Fruit fly (Drosophila melanogaster) whole organism, embryonic: ENCODE results near the gene CG43675.
A peak's percentile ranks its signal among the peaks of the same experiment; 100 is the strongest.

Experiments
- ATbp ChIP-seq: fragments of 200-800 bp; sonication (Bioruptor generic); optimal IDR thresholded peaks from 2 replicates; lab custom pipeline; 2017; ENCODE audit warnings: missing biosample characterization, mild to moderate bottlenecking, missing genetic modification characterization, missing genetic modification reagents
- CG10543 ChIP-seq: fragments of 200-800 bp; sonication (Bioruptor generic); optimal IDR thresholded peaks from 3 replicates; lab custom pipeline; 2017; ENCODE audit warnings: missing biosample characterization, mild to moderate bottlenecking, missing genetic modification characterization, moderate library complexity
- CG12299 ChIP-seq: fragments of 200-800 bp; sonication (Bioruptor generic); optimal IDR thresholded peaks from 2 replicates; lab custom pipeline; 2018; ENCODE audit warnings: missing biosample characterization, mild to moderate bottlenecking, missing genetic modification characterization
- CG12659 ChIP-seq: fragments of 200-800 bp; sonication (Bioruptor generic); optimal IDR thresholded peaks from 3 replicates; lab custom pipeline; 2017; ENCODE audit warnings: mild to moderate bottlenecking, missing biosample characterization, missing genetic modification reagents, missing genetic modification characterization
- CG13123 ChIP-seq: fragments of 200-800 bp; sonication (Bioruptor generic); optimal IDR thresholded peaks from 2 replicates; lab custom pipeline; 2016; ENCODE audit warnings: missing biosample characterization, missing genetic modification characterization
- CG13624 ChIP-seq: fragments of 200-800 bp; sonication (Bioruptor generic); optimal IDR thresholded peaks from 2 replicates; lab custom pipeline; 2016; ENCODE audit warnings: missing biosample characterization, missing genetic modification characterization
- CG1529 ChIP-seq: fragments of 200-800 bp; sonication (Bioruptor generic); optimal IDR thresholded peaks from 3 replicates; lab custom pipeline; 2018; ENCODE audit warnings: missing biosample characterization, missing genetic modification characterization
- CG15601 ChIP-seq: fragments of 200-800 bp; sonication (Bioruptor generic); optimal IDR thresholded peaks from 3 replicates; lab custom pipeline; 2019; ENCODE audit warnings: missing biosample characterization, mild to moderate bottlenecking, missing genetic modification characterization, moderate library complexity
- CG17186 ChIP-seq: fragments of 200-800 bp; sonication (Bioruptor generic); optimal IDR thresholded peaks from 3 replicates; lab custom pipeline; 2017; ENCODE audit warnings: missing biosample characterization, missing genetic modification reagents, missing genetic modification characterization
- CG17328 ChIP-seq: fragments of 200-800 bp; sonication (Bioruptor generic); IDR thresholded peaks from 2 replicates; pipeline ENCODE4 v1.3.6; 2022; ENCODE audit warnings: missing biosample characterization, missing genetic modification characterization
- CG17385 ChIP-seq: fragments of 200-800 bp; sonication (Bioruptor generic); optimal IDR thresholded peaks from 3 replicates; lab custom pipeline; 2018; ENCODE audit warnings: missing biosample characterization, mild to moderate bottlenecking, missing genetic modification characterization
- CG17912 ChIP-seq: fragments of 200-800 bp; sonication (Bioruptor generic); optimal IDR thresholded peaks from 2 replicates; lab custom pipeline; 2018; ENCODE audit warnings: missing biosample characterization, mild to moderate bottlenecking, missing genetic modification characterization
- CG18599 ChIP-seq: fragments of 200-800 bp; sonication (Bioruptor generic); optimal IDR thresholded peaks from 3 replicates; lab custom pipeline; 2017; ENCODE audit warnings: missing biosample characterization, missing genetic modification characterization, mild to moderate bottlenecking, moderate library complexity, missing genetic modification reagents
- CG2678 ChIP-seq: fragments of 200-800 bp; sonication (Bioruptor generic); optimal IDR thresholded peaks from 3 replicates; lab custom pipeline; 2019; ENCODE audit warnings: missing biosample characterization, mild to moderate bottlenecking, missing genetic modification characterization, moderate library complexity
- CG31388 ChIP-seq: fragments of 200-800 bp; sonication (Bioruptor generic); optimal IDR thresholded peaks from 2 replicates; lab custom pipeline; 2016; ENCODE audit warnings: missing biosample characterization, missing genetic modification characterization
- CG34376 ChIP-seq: fragments of 200-800 bp; sonication (Bioruptor generic); optimal IDR thresholded peaks from 2 replicates; lab custom pipeline; 2018; ENCODE audit warnings: missing biosample characterization, mild to moderate bottlenecking, missing genetic modification characterization
- CG7372 ChIP-seq: fragments of 200-800 bp; sonication (Bioruptor generic); IDR thresholded peaks from 2 replicates; pipeline ENCODE4 v1.3.6; 2022; ENCODE audit warnings: missing biosample characterization, missing genetic modification characterization
- CG7745 ChIP-seq: fragments of 200-800 bp; sonication (Bioruptor generic); optimal IDR thresholded peaks from 2 replicates; lab custom pipeline; 2018; ENCODE audit warnings: missing biosample characterization, mild to moderate bottlenecking, missing genetic modification characterization, moderate library complexity
- CG8359 ChIP-seq: fragments of 200-800 bp; sonication (Bioruptor generic); optimal IDR thresholded peaks from 2 replicates; lab custom pipeline; 2017; ENCODE audit warnings: missing biosample characterization, mild to moderate bottlenecking, missing genetic modification characterization, borderline replicate concordance
- CG9797 ChIP-seq: fragments of 200-800 bp; sonication (Bioruptor generic); optimal IDR thresholded peaks from 3 replicates; lab custom pipeline; 2018; ENCODE audit warnings: missing biosample characterization, mild to moderate bottlenecking, missing genetic modification characterization
- CG9876 ChIP-seq: fragments of 200-800 bp; sonication (Bioruptor generic); optimal IDR thresholded peaks from 2 replicates; lab custom pipeline; 2016; ENCODE audit warnings: missing biosample characterization, missing genetic modification characterization
- Ets65A ChIP-seq: fragments of 200-800 bp; sonication (Bioruptor generic); peaks from one replicate; lab custom pipeline; 2016; ENCODE audit warnings: missing biosample characterization, missing genetic modification characterization
- Hmr ChIP-seq: fragments of 200-800 bp; sonication (Bioruptor generic); optimal IDR thresholded peaks from 3 replicates; lab custom pipeline; 2017; ENCODE audit warnings: mild to moderate bottlenecking, missing biosample characterization, missing genetic modification reagents, missing genetic modification characterization
- Med ChIP-seq: fragments of 200-800 bp; sonication (Bioruptor generic); peaks from one replicate; lab custom pipeline; 2016; ENCODE audit warnings: missing biosample characterization, missing genetic modification characterization, mild to moderate bottlenecking, inconsistent platforms, moderate library complexity
- Neu2 ChIP-seq: fragments of 200-800 bp; sonication (Bioruptor generic); optimal IDR thresholded peaks from 3 replicates; lab custom pipeline; 2016; ENCODE audit warnings: missing biosample characterization, missing genetic modification characterization, borderline replicate concordance
- abd-A ChIP-seq: fragments of 200-800 bp; sonication (Bioruptor generic); optimal IDR thresholded peaks from 3 replicates; lab custom pipeline; 2019; ENCODE audit warnings: missing biosample characterization, mild to moderate bottlenecking, missing genetic modification characterization, moderate library complexity
- amos ChIP-seq: fragments of 200-800 bp; sonication (Bioruptor generic); IDR thresholded peaks from 2 replicates; pipeline ENCODE4 v1.3.6; 2022; ENCODE audit warnings: missing biosample characterization, missing genetic modification characterization; ENCODE audit not compliant: partially characterized antibody
- ato ChIP-seq: fragments of 200-800 bp; sonication (Bioruptor generic); IDR thresholded peaks from 2 replicates; pipeline ENCODE4 v1.3.6; 2022; ENCODE audit warnings: missing biosample characterization, missing genetic modification characterization; ENCODE audit not compliant: partially characterized antibody
- cas ChIP-seq: fragments of 200-800 bp; sonication (Bioruptor generic); IDR thresholded peaks from 2 replicates; pipeline ENCODE4 v1.3.6; 2022; ENCODE audit warnings: missing biosample characterization, missing genetic modification characterization
- ci ChIP-seq: fragments of 200-800 bp; sonication (Bioruptor generic); IDR thresholded peaks from 3 replicates; pipeline ENCODE4 v1.3.6; 2022; ENCODE audit warnings: missing biosample characterization, missing genetic modification characterization
- crp ChIP-seq, 2 experiments: fragments of 200-800 bp; sonication (Bioruptor generic); optimal IDR thresholded peaks; 2 replicates in 1 of 2; 3 replicates in 1 of 2; lab custom pipeline; 2017; ENCODE audit warnings: missing biosample characterization in 2 of 2, missing genetic modification characterization in 2 of 2, mild to moderate bottlenecking in 1 of 2, moderate library complexity in 1 of 2
- danr ChIP-seq: fragments of 200-800 bp; sonication (Bioruptor generic); IDR thresholded peaks from 2 replicates; pipeline ENCODE4 v1.3.6; 2022; ENCODE audit warnings: missing biosample characterization, missing genetic modification characterization
- gsb ChIP-seq: fragments of 200-800 bp; sonication (Bioruptor generic); IDR thresholded peaks from 2 replicates; pipeline ENCODE4 v1.3.6; 2022; ENCODE audit warnings: missing biosample characterization, missing genetic modification characterization
- kah ChIP-seq: fragments of 200-800 bp; sonication (Bioruptor generic); optimal IDR thresholded peaks from 2 replicates; lab custom pipeline; 2018; ENCODE audit warnings: missing biosample characterization, mild to moderate bottlenecking, missing genetic modification characterization
- kay ChIP-seq: fragments of 200-800 bp; sonication (Bioruptor generic); optimal IDR thresholded peaks from 2 replicates; lab custom pipeline; 2016; ENCODE audit warnings: missing biosample characterization, missing genetic modification characterization
- lab ChIP-seq: fragments of 200-800 bp; sonication (Bioruptor generic); optimal IDR thresholded peaks from 3 replicates; lab custom pipeline; 2017; ENCODE audit warnings: missing biosample characterization, missing genetic modification characterization, mild to moderate bottlenecking, moderate library complexity, missing genetic modification reagents
- lola ChIP-seq, 3 experiments: fragments of >200 bp in 2 of 3; fragments of 200-800 bp in 1 of 3; sonication (Bioruptor generic) in 1 of 3; optimal IDR thresholded peaks; 2 replicates each; lab custom pipeline; 2017 to 2019; ENCODE audit warnings: missing biosample characterization in 3 of 3, missing genetic modification characterization in 3 of 3, mild to moderate bottlenecking in 1 of 3, moderate library complexity in 1 of 3
- maf-S ChIP-seq: fragments of 200-800 bp; sonication (Bioruptor generic); optimal IDR thresholded peaks from 2 replicates; lab custom pipeline; 2016; ENCODE audit warnings: missing biosample characterization, missing genetic modification characterization
- pan ChIP-seq, 4 experiments: fragments of >200 bp in 3 of 4; fragments of 200-800 bp in 1 of 4; sonication (Bioruptor generic) in 1 of 4; optimal IDR thresholded peaks in 3 of 4; IDR thresholded peaks in 1 of 4; 2 replicates each; pipeline versions ENCODE4 v1.3.6 to Lab custom; 2017 to 2022; ENCODE audit warnings: missing biosample characterization in 2 of 4, missing genetic modification characterization in 2 of 4, mixed read lengths in 1 of 4
- pros ChIP-seq: fragments of 200-800 bp; sonication (Bioruptor generic); optimal IDR thresholded peaks from 3 replicates; lab custom pipeline; 2019; ENCODE audit warnings: missing biosample characterization, mild to moderate bottlenecking, missing genetic modification characterization, moderate library complexity
- scrt ChIP-seq: fragments of 200-800 bp; sonication (Bioruptor generic); optimal IDR thresholded peaks from 2 replicates; lab custom pipeline; 2018; ENCODE audit warnings: missing biosample characterization, mild to moderate bottlenecking, missing genetic modification characterization, moderate library complexity
- sens ChIP-seq: fragments of 200-800 bp; sonication (Bioruptor generic); peaks from one replicate; lab custom pipeline; 2016; ENCODE audit warnings: missing biosample characterization, missing genetic modification characterization
- sens-2 ChIP-seq: fragments of 200-800 bp; sonication (Bioruptor generic); IDR thresholded peaks from 2 replicates; pipeline ENCODE4 v1.3.6; 2022; ENCODE audit warnings: missing biosample characterization, missing genetic modification characterization
- seq ChIP-seq: fragments of 200-800 bp; sonication (Bioruptor generic); IDR thresholded peaks from 2 replicates; pipeline ENCODE4 v1.3.6; 2022; ENCODE audit warnings: missing biosample characterization, missing genetic modification characterization
- stwl ChIP-seq: fragments of 200-800 bp; sonication (Bioruptor generic); optimal IDR thresholded peaks from 3 replicates; lab custom pipeline; 2018; ENCODE audit warnings: missing biosample characterization, mild to moderate bottlenecking, missing genetic modification characterization, moderate library complexity
- sug ChIP-seq: fragments of 200-800 bp; optimal IDR thresholded peaks from 2 replicates; lab custom pipeline; 2019; ENCODE audit warnings: missing biosample characterization, mild to moderate bottlenecking, missing genetic modification characterization, moderate library complexity
- tin ChIP-seq: fragments of 200-800 bp; sonication (Bioruptor generic); optimal IDR thresholded peaks from 3 replicates; lab custom pipeline; 2016; ENCODE audit warnings: missing biosample characterization, missing genetic modification characterization
- unpg ChIP-seq: fragments of 200-800 bp; sonication (Bioruptor generic); optimal IDR thresholded peaks from 3 replicates; lab custom pipeline; 2018; ENCODE audit warnings: missing biosample characterization, mild to moderate bottlenecking, missing genetic modification characterization, moderate library complexity
- wor ChIP-seq: fragments of 200-800 bp; sonication (Bioruptor generic); IDR thresholded peaks from 2 replicates; pipeline ENCODE4 v1.3.6; 2022; ENCODE audit warnings: missing biosample characterization, missing genetic modification characterization

CG43675 gene

dm6 chr3R:9352595-9353275, 2.6 kb upstream of the CG43675 start (continued):
- TF ChIP-seq ci (GFP tag; lab: Robert Waterston, UW): no peak
- TF ChIP-seq lab (GFP tag; lab: Kevin White, UChicago): no peak
- TF ChIP-seq CG34376 (GFP tag; lab: Kevin White, UChicago): peak; percentile 69
- TF ChIP-seq kah: no peak
- TF ChIP-seq gsb (GFP tag; lab: Robert Waterston, UW): no peak
- peak; percentile 87 for TF ChIP-seq sug
- TF ChIP-seq sens-2 (GFP tag; lab: Robert Waterston, UW): no peak
- peak; percentile 75 for TF ChIP-seq sens (GFP tag; lab: Kevin White, UChicago)
- no peak for TF ChIP-seq lola (GFP tag; optimal IDR thresholded peaks at IDR 0.05; lab: Kevin White, UChicago)
- no peak for TF ChIP-seq tin (GFP tag; lab: Kevin White, UChicago)
- TF ChIP-seq ATbp (GFP tag; lab: Kevin White, UChicago): peak; percentile 40
- no peak for TF ChIP-seq CG8359 (GFP tag; lab: Kevin White, UChicago)
- no peak for TF ChIP-seq danr (GFP tag; lab: Robert Waterston, UW)
- TF ChIP-seq CG7745 (tag; lab: Kevin White, UChicago): peak; percentile 3
- TF ChIP-seq seq (GFP tag; lab: Robert Waterston, UW): no peak
- no peak for TF ChIP-seq scrt (GFP tag; lab: Kevin White, UChicago)
- peak; percentile 14 for TF ChIP-seq CG10543 (GFP tag; lab: Kevin White, UChicago)
- TF ChIP-seq kay (GFP tag; lab: Kevin White, UChicago): no peak
- no peak for TF ChIP-seq CG12299 (tag; lab: Kevin White, UChicago)
- no peak for TF ChIP-seq CG17328 (GFP tag; lab: Robert Waterston, UW)
- TF ChIP-seq maf-S (GFP tag; lab: Kevin White, UChicago): no peak
- no peak for TF ChIP-seq pan (optimal IDR thresholded peaks at IDR 0.05; lab: Kevin White, UChicago)
- TF ChIP-seq pan (GFP tag; optimal IDR thresholded peaks at IDR 0.05 in 1 of 2, IDR thresholded peaks at IDR 0.05 in 1 of 2): no peak
- TF ChIP-seq CG17385 (GFP tag; lab: Kevin White, UChicago): no peak
- TF ChIP-seq CG15601 (tag; lab: Kevin White, UChicago): peak; percentile 29
- no peak for TF ChIP-seq stwl (tag; lab: Kevin White, UChicago)
- TF ChIP-seq Ets65A (GFP tag; lab: Kevin White, UChicago): no peak
- TF ChIP-seq CG31388 (GFP tag; lab: Kevin White, UChicago): no peak
- TF ChIP-seq CG17912 (GFP tag; lab: Kevin White, UChicago): no peak
- no peak for TF ChIP-seq CG17186 (GFP tag; lab: Kevin White, UChicago)
- no peak for TF ChIP-seq Neu2 (GFP tag; lab: Kevin White, UChicago)
- peak; percentile 8 for TF ChIP-seq unpg
- no peak for TF ChIP-seq cas (GFP tag; lab: Robert Waterston, UW)
- no peak for TF ChIP-seq crp (GFP tag; optimal IDR thresholded peaks at IDR 0.05; lab: Kevin White, UChicago)
- peak; percentile 20 for TF ChIP-seq pros (GFP tag; lab: Kevin White, UChicago)
- no peak for TF ChIP-seq amos (GFP tag; lab: Robert Waterston, UW)
- no peak for TF ChIP-seq CG9797
- TF ChIP-seq CG13123 (GFP tag; lab: Kevin White, UChicago): no peak
- TF ChIP-seq CG7372 (GFP tag; lab: Robert Waterston, UW): no peak
- peak; percentile 99 for TF ChIP-seq abd-A (tag; lab: Kevin White, UChicago)
- no peak for TF ChIP-seq Hmr (GFP tag; lab: Kevin White, UChicago)
- no peak for TF ChIP-seq wor (GFP tag; lab: Robert Waterston, UW)
- no peak for TF ChIP-seq CG2678 (tag; lab: Kevin White, UChicago)
- TF ChIP-seq Med (GFP tag; lab: Kevin White, UChicago): no peak
- TF ChIP-seq CG1529 (GFP tag; lab: Kevin White, UChicago): peak; percentile 4
- TF ChIP-seq CG18599 (GFP tag; lab: Kevin White, UChicago): no peak
- TF ChIP-seq ato (GFP tag; lab: Robert Waterston, UW): no peak
- no peak for TF ChIP-seq CG9876 (GFP tag; lab: Kevin White, UChicago)
- TF ChIP-seq CG12659 (GFP tag; lab: Kevin White, UChicago): no peak
- TF ChIP-seq CG13624 (GFP tag; lab: Kevin White, UChicago): no peak
